Worm (Caenorhabditis elegans): ENCODE measurements around the gene snr-5.

The snr-5 gene

ce11 chrIII:7858407-7859029, 3.4 kb upstream of the snr-5 start, which contains the start of the genes coq-5 and ufm-1 (continued):
- TF ChIP-seq nhr-237 (tag; optimal IDR thresholded peaks at IDR 0.05): no peak
- TF ChIP-seq hlh-4 (tag; optimal IDR thresholded peaks at IDR 0.05): no peak
- peak; percentile 87 for TF ChIP-seq ceh-90 (tag; optimal IDR thresholded peaks at IDR 0.05)
- peak; percentile 10; the same call in 1 of the 2 replicates for TF ChIP-seq isw-1 (GFP tag; IDR thresholded peaks at IDR 0.05)
- peak; percentile 27 for TF ChIP-seq nhr-20 (tag; optimal IDR thresholded peaks at IDR 0.05)
- TF ChIP-seq hlh-17 (GFP tag; optimal IDR thresholded peaks at IDR 0.05; ENCODE audit: borderline replicate concordance): no peak
- peak; percentile 52 for TF ChIP-seq nhr-90 (tag; optimal IDR thresholded peaks at IDR 0.05; ENCODE audit: poor library complexity)
- TF ChIP-seq nhr-12 (tag; optimal IDR thresholded peaks at IDR 0.05): no peak
- TF ChIP-seq dsc-1 (tag; optimal IDR thresholded peaks at IDR 0.05): peak; percentile 13
- peak; percentile 56 for TF ChIP-seq nhr-71 (tag; optimal IDR thresholded peaks at IDR 0.05)
- TF ChIP-seq lin-14 (GFP tag; optimal IDR thresholded peaks at IDR 0.05): peak; percentile 47
- TF ChIP-seq tlp-1 (tag; optimal IDR thresholded peaks at IDR 0.05): no peak
- TF ChIP-seq nhr-77 (tag; optimal IDR thresholded peaks at IDR 0.05): no peak
- TF ChIP-seq rnt-1 (tag; optimal IDR thresholded peaks at IDR 0.05): peak; percentile 10
- TF ChIP-seq xbp-1 (tag; optimal IDR thresholded peaks at IDR 0.05): peak; percentile 7
- no peak for TF ChIP-seq hpl-2 (GFP tag; optimal IDR thresholded peaks at IDR 0.05)
- no peak for TF ChIP-seq unc-30 (tag; optimal IDR thresholded peaks at IDR 0.05)
- peak; percentile 8 for TF ChIP-seq pag-3 (tag; optimal IDR thresholded peaks at IDR 0.05; ENCODE audit: borderline replicate concordance, insufficient read depth)
- no peak for TF ChIP-seq grh-1 (GFP tag; IDR thresholded peaks at IDR 0.05)
- TF ChIP-seq snpc-4 (tag; optimal IDR thresholded peaks at IDR 0.05): no peak
- peak in 1 of 2 experiments; percentile 42 for TF ChIP-seq efl-1 (optimal IDR thresholded peaks at IDR 0.05)
- peak; percentile 31 to 90 for TF ChIP-seq efl-1 (GFP tag; optimal IDR thresholded peaks at IDR 0.05 in 1 of 2)
- TF ChIP-seq fkh-4 (tag; optimal IDR thresholded peaks at IDR 0.05; ENCODE audit: borderline replicate concordance): peak; percentile 53
- TF ChIP-seq sptf-1 (tag; optimal IDR thresholded peaks at IDR 0.05): no peak
- no peak for TF ChIP-seq sup-37 (GFP tag; optimal IDR thresholded peaks at IDR 0.05)
- TF ChIP-seq tbx-2 (tag; optimal IDR thresholded peaks at IDR 0.05): peak; percentile 41
- no peak for TF ChIP-seq jun-1 (tag; optimal IDR thresholded peaks at IDR 0.05)

- TF ChIP-seq nhr-76 (tag; optimal IDR thresholded peaks at IDR 0.05) (no peak), nhr-90 (tag; optimal IDR thresholded peaks at IDR 0.05; ENCODE audit: poor library complexity) (no peak), ceh-90 (tag; optimal IDR thresholded peaks at IDR 0.05) (no peak), nhr-84 (tag; optimal IDR thresholded peaks at IDR 0.05) (no peak), nhr-19 (GFP tag; conservative IDR thresholded peaks at IDR 0.05) (no peak), egl-13 (tag; optimal IDR thresholded peaks at IDR 0.05) (no peak), nhr-20 (tag; optimal IDR thresholded peaks at IDR 0.05) (no peak), ceh-63 (GFP tag; optimal IDR thresholded peaks at IDR 0.05) (no peak), dpl-1 (GFP tag; optimal IDR thresholded peaks at IDR 0.05) (no peak), ztf-11 (tag; optimal IDR thresholded peaks at IDR 0.05) (no peak), snpc-4 (tag; optimal IDR thresholded peaks at IDR 0.05) (no peak), C34B4.2 (tag; optimal IDR thresholded peaks at IDR 0.05) (no peak), efl-1 (optimal IDR thresholded peaks at IDR 0.05) (no peak), efl-1 (GFP tag; optimal IDR thresholded peaks at IDR 0.05 in 1 of 2) (no peak), ces-1 (GFP tag; optimal IDR thresholded peaks at IDR 0.05) (no peak), alr-1 (tag; optimal IDR thresholded peaks at IDR 0.05; ENCODE audit: borderline replicate concordance) (no peak), aly-2 (tag; optimal IDR thresholded peaks at IDR 0.05) (no peak), lin-13 (GFP tag; optimal IDR thresholded peaks at IDR 0.05) (no peak), mep-1 (tag; optimal IDR thresholded peaks at IDR 0.05) (no peak)
Measured at ce11 chrIII:7859313-7859712, 2.6 kb upstream of the snr-5 start, which contains the start of gene tomm-7. tomm-7 (plus strand) TSS chrIII:7859613.

Measured in whole organism, L1 larva.